Fruit fly (Drosophila melanogaster) whole organism, wandering third instar larva: ENCODE measurements around the gene AgmNAT.

Experiments used
- GATAd ChIP-seq: sonication (Bioruptor generic); optimal IDR thresholded peaks from 2 replicates; lab custom pipeline; 2016; ENCODE audit warnings: missing biosample characterization, missing genetic modification characterization
- Sp1 ChIP-seq: fragments of 200-800 bp; sonication (Bioruptor generic); optimal IDR thresholded peaks from 3 replicates; lab custom pipeline; 2019; ENCODE audit warnings: missing biosample characterization, mild to moderate bottlenecking, missing genetic modification characterization, moderate library complexity
- dmrt93B ChIP-seq: fragments of 200-800 bp; sonication (Bioruptor generic); optimal IDR thresholded peaks from 2 replicates; lab custom pipeline; 2018; ENCODE audit warnings: missing biosample characterization, mild to moderate bottlenecking, missing genetic modification characterization
- dsf ChIP-seq: sonication (Bioruptor generic); optimal IDR thresholded peaks from 2 replicates; lab custom pipeline; 2016; ENCODE audit warnings: missing biosample characterization, missing genetic modification characterization, borderline replicate concordance
- lola ChIP-seq: fragments of >200 bp; optimal IDR thresholded peaks from 2 replicates; lab custom pipeline; 2017; ENCODE audit warnings: missing biosample characterization, missing genetic modification characterization
- rgr ChIP-seq: fragments of 200-800 bp; sonication (Bioruptor generic); optimal IDR thresholded peaks from 3 replicates; lab custom pipeline; 2016; ENCODE audit warnings: missing biosample characterization, mild to moderate bottlenecking, missing genetic modification characterization

dm6 chrX:5791840-5792239, 23.8 kb downstream of the AgmNAT start, which contains the start of gene CG12239:
- TF ChIP-seq dsf = no peak
- TF ChIP-seq rgr (GFP tag; lab: Kevin White, UChicago) = no peak
- no peak for TF ChIP-seq dmrt93B
- no peak for TF ChIP-seq lola (GFP tag; lab: Kevin White, UChicago)
- no peak for TF ChIP-seq Sp1
- TF ChIP-seq GATAd (GFP tag; lab: Kevin White, UChicago) = no peak
